Fruit fly (Drosophila melanogaster): ENCODE data around the gene CG3739.

DNA sequence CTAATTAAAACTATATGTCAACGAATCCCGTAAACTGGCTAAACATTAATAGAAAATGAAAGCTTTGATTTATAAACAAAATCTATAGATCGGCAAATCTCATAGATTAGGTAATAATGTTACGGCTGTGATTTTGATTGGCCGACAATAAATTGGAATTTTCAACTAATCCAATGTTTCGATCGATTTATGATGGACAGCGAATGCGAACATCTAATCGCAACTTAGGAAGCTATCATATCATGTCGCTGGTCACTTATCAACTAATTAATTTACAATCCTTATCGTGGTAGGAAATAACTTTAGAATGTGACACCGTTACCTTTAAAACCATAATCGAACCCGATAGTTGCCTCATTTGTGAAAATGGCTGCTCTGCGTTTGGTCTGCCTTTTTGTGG lies 3.2 kb upstream of the CG3739 start, which contains the start of gene CG18493:
- TF ChIP-seq CG3065 (GFP tag; optimal IDR thresholded peaks at IDR 0.05) (no peak), vfl (GFP tag; optimal IDR thresholded peaks at IDR 0.05) (no peak), nom (GFP tag; optimal IDR thresholded peaks at IDR 0.05) (no peak), Sry-δ (GFP tag; optimal IDR thresholded peaks at IDR 0.05) (no peak), tio (GFP tag; optimal IDR thresholded peaks at IDR 0.05) (no peak)
